Worm (Caenorhabditis elegans) whole organism, L3 larva: Measurements from ENCODE around the gene str-20.

ENCODE experiments used
- nhr-25 ChIP-seq: sonication (generic microtip); optimal IDR thresholded peaks from 2 replicates; lab custom pipeline; 2017; ENCODE audit warnings: missing biosample characterization, missing genetic modification characterization
- ztf-11 ChIP-seq: fragments of 150-350 bp; optimal IDR thresholded peaks from 2 replicates; lab custom pipeline; 2014; ENCODE audit warnings: missing biosample characterization, missing genetic modification characterization

DNA sequence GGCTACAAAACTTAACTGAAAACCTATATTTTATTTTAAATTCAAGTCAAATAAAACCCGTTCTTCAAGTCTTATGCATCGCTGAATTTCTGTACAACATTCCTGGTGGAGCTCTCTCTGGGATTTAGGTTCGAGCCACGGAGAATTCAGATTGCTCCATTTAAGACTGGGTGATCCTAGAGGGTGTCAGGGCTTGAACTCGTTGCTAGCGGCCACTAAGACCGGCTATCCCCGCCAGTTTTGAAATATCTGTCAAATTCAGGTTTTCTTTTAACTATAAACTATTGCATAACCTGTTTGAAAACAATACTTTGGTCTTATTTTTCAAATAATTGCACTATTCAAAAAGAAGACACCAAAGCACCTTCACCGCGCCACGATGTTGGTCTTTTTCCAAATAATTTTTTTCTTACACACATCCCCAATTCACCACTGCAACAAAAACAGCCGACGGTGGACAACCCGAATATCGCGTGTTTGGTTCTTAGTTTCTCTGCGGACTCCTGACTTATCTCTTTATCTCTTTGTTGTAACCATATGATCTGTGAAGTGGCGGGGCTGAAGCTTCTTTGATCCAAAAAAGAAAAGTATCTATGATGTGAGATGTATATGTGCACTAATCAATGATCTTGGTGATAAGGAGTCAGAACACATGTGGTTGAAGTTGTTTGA, 27.3 kb upstream of the str-20 start:
- TF ChIP-seq nhr-25 (tag; lab: Kevin White, UChicago) = peak; percentile 46
- TF ChIP-seq ztf-11 (tag; lab: Kevin White, UChicago) = no peak
